Worm (Caenorhabditis elegans) whole organism, L2 larva: ENCODE measurements around the gene nhr-275.

Experiments used
- ama-1 ChIP-seq: fragments of 150-350 bp; optimal IDR thresholded peaks from 2 replicates; lab custom pipeline; 2018; ENCODE audit warnings: inconsistent platforms
- ceh-16 ChIP-seq: fragments of 150-350 bp; optimal IDR thresholded peaks from 2 replicates; lab custom pipeline; 2014; ENCODE audit warnings: missing biosample characterization, missing genetic modification characterization
- gmeb-1 ChIP-seq: fragments of 150-350 bp; optimal IDR thresholded peaks from 2 replicates; lab custom pipeline; 2014; ENCODE audit warnings: missing biosample characterization, missing genetic modification characterization
- nhr-25 ChIP-seq: fragments of 150-350 bp; sonication (generic microtip); optimal IDR thresholded peaks from 3 replicates; lab custom pipeline; 2014; ENCODE audit warnings: missing biosample characterization, missing genetic modification characterization
- nhr-77 ChIP-seq: fragments of 150-350 bp; optimal IDR thresholded peaks from 2 replicates; lab custom pipeline; 2014; ENCODE audit warnings: missing biosample characterization, missing genetic modification characterization
- unc-62 ChIP-seq: fragments of 150-350 bp; optimal IDR thresholded peaks from 2 replicates; lab custom pipeline; 2014; ENCODE audit warnings: missing biosample characterization, missing genetic modification reagents, missing genetic modification characterization
- ztf-11 ChIP-seq: sonication (generic microtip); optimal IDR thresholded peaks from 2 replicates; lab custom pipeline; 2017; ENCODE audit warnings: missing biosample characterization, missing genetic modification characterization

DNA sequence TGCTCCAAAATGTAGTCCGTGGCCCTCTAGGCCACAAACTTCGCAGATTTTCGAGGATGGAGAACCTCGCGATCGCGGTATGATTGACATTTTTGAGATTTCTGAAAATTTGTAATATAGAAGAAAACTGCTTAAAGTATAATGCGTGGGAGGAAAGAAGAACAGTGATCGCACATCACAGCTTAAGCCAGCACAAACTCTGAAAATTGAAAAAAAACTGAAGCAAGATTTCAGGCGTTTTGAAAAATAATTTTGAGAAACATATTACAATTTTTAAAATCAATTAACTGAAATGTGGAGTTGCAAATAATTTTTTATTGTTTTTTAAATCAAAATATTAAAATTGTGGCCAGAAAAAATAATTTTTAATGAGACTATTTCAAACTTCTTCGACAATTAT lies at the start of gene nhr-275:
- TF ChIP-seq nhr-77 (tag; lab: Kevin White, UChicago) (no peak), ceh-16 (tag; lab: Kevin White, UChicago) (no peak), ama-1 (lab: Kevin White, UChicago) (no peak), unc-62 (GFP tag; lab: Kevin White, UChicago) (no peak), gmeb-1 (no peak), nhr-25 (tag; lab: Kevin White, UChicago) (no peak), ztf-11 (tag; lab: Kevin White, UChicago) (no peak)
